Worm (Caenorhabditis elegans) whole organism, mixed stage, embryonic: ENCODE measurements around the gene F08F1.4.

Experiments
- bed-3 ChIP-seq: fragments of 200-800 bp; sonication (Bioruptor generic); optimal IDR thresholded peaks from 3 replicates; lab custom pipeline; 2018; ENCODE audit warnings: mild to moderate bottlenecking, missing genetic modification characterization, moderate library complexity, missing compliant biosample characterization
- blmp-1 ChIP-seq: fragments of 150-350 bp; optimal IDR thresholded peaks from 2 replicates; lab custom pipeline; 2014; ENCODE audit warnings: missing biosample characterization, missing genetic modification characterization
- ces-1 ChIP-seq: fragments of 150-350 bp; optimal IDR thresholded peaks from 2 replicates; lab custom pipeline; 2014; ENCODE audit warnings: missing biosample characterization, missing genetic modification reagents, missing genetic modification characterization
- elt-1 ChIP-seq: sonication (generic microtip); optimal IDR thresholded peaks from 2 replicates; lab custom pipeline; 2017; ENCODE audit warnings: missing genetic modification characterization, mild to moderate bottlenecking, missing compliant biosample characterization, antibody characterized with exemption, moderate library complexity, borderline replicate concordance; ENCODE audit not compliant: insufficient read depth
- elt-3 ChIP-seq: fragments of 150-350 bp; optimal IDR thresholded peaks from 2 replicates; lab custom pipeline; 2014; ENCODE audit warnings: missing biosample characterization, missing genetic modification characterization
- lsy-2 ChIP-seq: fragments of 150-350 bp; optimal IDR thresholded peaks from 2 replicates; lab custom pipeline; 2014; ENCODE audit warnings: missing biosample characterization, missing genetic modification characterization
- mep-1 ChIP-seq: fragments of 150-350 bp; optimal IDR thresholded peaks from 2 replicates; lab custom pipeline; 2017; ENCODE audit warnings: missing biosample characterization, missing genetic modification reagents, missing genetic modification characterization, inconsistent platforms
- nhr-237 ChIP-seq: fragments of 150-350 bp; optimal IDR thresholded peaks from 2 replicates; lab custom pipeline; 2014; ENCODE audit warnings: missing biosample characterization, missing genetic modification characterization
- nhr-28 ChIP-seq: fragments of 150-350 bp; optimal IDR thresholded peaks from 2 replicates; lab custom pipeline; 2014; ENCODE audit warnings: missing biosample characterization, missing genetic modification characterization
- tbx-8 ChIP-seq: fragments of 200-800 bp; sonication (Bioruptor generic); optimal IDR thresholded peaks from 2 replicates; lab custom pipeline; 2018; ENCODE audit warnings: mild to moderate bottlenecking, missing genetic modification characterization, moderate library complexity, missing compliant biosample characterization
- unc-62 ChIP-seq: fragments of 150-350 bp; optimal IDR thresholded peaks from 2 replicates; lab custom pipeline; 2014; ENCODE audit warnings: missing biosample characterization, missing genetic modification reagents, missing genetic modification characterization
- ztf-11 ChIP-seq: fragments of 150-350 bp; optimal IDR thresholded peaks from 2 replicates; lab custom pipeline; 2014; ENCODE audit warnings: missing biosample characterization, missing genetic modification characterization

DNA sequence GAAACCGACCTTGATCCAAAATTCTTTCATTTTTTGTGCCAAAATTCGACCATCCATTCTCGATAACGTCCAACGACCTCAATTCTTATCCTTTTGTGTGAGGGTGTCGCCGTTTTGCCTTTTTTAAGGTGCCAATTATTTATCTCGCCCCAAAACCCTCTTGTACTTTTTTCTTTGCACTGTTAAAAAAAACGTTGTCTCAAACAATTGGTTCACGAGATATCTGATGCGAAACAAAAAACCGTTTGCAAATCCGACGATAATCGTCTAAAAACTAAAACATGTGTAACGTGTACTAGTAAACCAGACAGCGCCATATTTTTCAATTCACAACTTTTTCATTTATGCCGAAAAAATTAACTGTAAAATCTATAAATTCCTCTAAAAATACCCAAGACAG, 44.1 kb downstream of the F08F1.4 start, which contains the start of gene F16F9.3:
- TF ChIP-seq blmp-1 (no peak), ztf-11 (tag; lab: Kevin White, UChicago) (no peak), mep-1 (tag; lab: Kevin White, UChicago) (no peak), tbx-8 (GFP tag; lab: Kevin White, UChicago) (no peak), nhr-28 (no peak), unc-62 (no peak), lsy-2 (no peak), elt-3 (tag; lab: Kevin White, UChicago) (no peak), nhr-237 (tag; lab: Kevin White, UChicago) (no peak), elt-1 (tag; lab: Kevin White, UChicago) (no peak), ces-1 (no peak), bed-3 (GFP tag; lab: Kevin White, UChicago) (no peak)
